Fruit fly (Drosophila melanogaster): ENCODE data around the gene pnr.

pnr gene

dm6 chr3R:16025587-16026223 is at the start of gene pnr:
Gene pnr (plus strand): TSS chr3R:16026079.
- TF ChIP-seq jim (GFP tag; optimal IDR thresholded peaks at IDR 0.05) (no peak), dsf (GFP tag; optimal IDR thresholded peaks at IDR 0.05; ENCODE audit: borderline replicate concordance) (no peak), dl (GFP tag; optimal IDR thresholded peaks at IDR 0.05; ENCODE audit: insufficient read depth in 1 of 2, partially characterized antibody in 2 of 2) (peak; percentile 42 to 58), GATAd (GFP tag; optimal IDR thresholded peaks at IDR 0.05) (no peak), psq (GFP tag; optimal IDR thresholded peaks at IDR 0.05) (peak; percentile 5), h (GFP tag; optimal IDR thresholded peaks at IDR 0.05) (peak; percentile 22), HLH106 (tag; optimal IDR thresholded peaks at IDR 0.05) (no peak), Dif (GFP tag; optimal IDR thresholded peaks at IDR 0.05; ENCODE audit: partially characterized antibody) (peak; percentile 51), Hr78 (GFP tag; optimal IDR thresholded peaks at IDR 0.05) (no peak), Hnf4 (GFP tag; optimal IDR thresholded peaks at IDR 0.05) (no peak), rgr (GFP tag; optimal IDR thresholded peaks at IDR 0.05) (peak; percentile 2), fru (GFP tag; optimal IDR thresholded peaks at IDR 0.05) (no peak), Hr83 (GFP tag; optimal IDR thresholded peaks at IDR 0.05; ENCODE audit: poor library complexity, severe bottlenecking) (peak; percentile 53), pan (optimal IDR thresholded peaks at IDR 0.05) (no peak), usp (GFP tag; optimal IDR thresholded peaks at IDR 0.05) (no peak), sv (GFP tag; optimal IDR thresholded peaks at IDR 0.05) (no peak), Vsx2 (GFP tag; optimal IDR thresholded peaks at IDR 0.05; ENCODE audit: partially characterized antibody) (peak; percentile 76), Jra (GFP tag; optimal IDR thresholded peaks at IDR 0.05) (peak; percentile 3), CG9705 (GFP tag; optimal IDR thresholded peaks at IDR 0.05) (no peak), Rel (GFP tag; optimal IDR thresholded peaks at IDR 0.05) (no peak), Rel (tag; optimal IDR thresholded peaks at IDR 0.05) (peak; percentile 46), tai (GFP tag; optimal IDR thresholded peaks at IDR 0.05) (no peak), CrebA (GFP tag; optimal IDR thresholded peaks at IDR 0.05; ENCODE audit: borderline replicate concordance) (no peak), Mio (GFP tag; optimal IDR thresholded peaks at IDR 0.05) (no peak), Sp1 (GFP tag; optimal IDR thresholded peaks at IDR 0.05) (no peak), brk (GFP tag; optimal IDR thresholded peaks at IDR 0.05) (no peak), ey (GFP tag; optimal IDR thresholded peaks at IDR 0.05) (no peak), OdsH (GFP tag; optimal IDR thresholded peaks at IDR 0.05) (no peak), N (GFP tag; optimal IDR thresholded peaks at IDR 0.05) (peak; percentile 14)

dm6 chr3R:15983541-15984229 is 42.2 kb upstream of the pnr start:
- no peak for TF ChIP-seq Hnf4 (GFP tag; optimal IDR thresholded peaks at IDR 0.05)
- peak; percentile 46 for TF ChIP-seq Myc (optimal IDR thresholded peaks at IDR 0.05)

dm6 chr3R:15984483-15985118 is 41.3 kb upstream of the pnr start:
- no peak for TF ChIP-seq woc (GFP tag; optimal IDR thresholded peaks at IDR 0.05)
- peak; percentile 74 for TF ChIP-seq Hnf4 (GFP tag; optimal IDR thresholded peaks at IDR 0.05)
- no peak for TF ChIP-seq Hr78 (GFP tag; optimal IDR thresholded peaks at IDR 0.05)
- no peak for TF ChIP-seq CrebA (GFP tag; optimal IDR thresholded peaks at IDR 0.05; ENCODE audit: borderline replicate concordance)
- TF ChIP-seq rgr (GFP tag; optimal IDR thresholded peaks at IDR 0.05), result peak; percentile 76
- peak; percentile 73 for TF ChIP-seq OdsH (GFP tag; optimal IDR thresholded peaks at IDR 0.05)
- TF ChIP-seq Myc (optimal IDR thresholded peaks at IDR 0.05), result no peak
- peak; percentile 68 for TF ChIP-seq Sp1 (GFP tag; optimal IDR thresholded peaks at IDR 0.05)
- peak; percentile 16 for TF ChIP-seq Jra (GFP tag; optimal IDR thresholded peaks at IDR 0.05)
- peak; percentile 62 for TF ChIP-seq br (GFP tag; optimal IDR thresholded peaks at IDR 0.05)
- no peak for TF ChIP-seq CG32264 (GFP tag; optimal IDR thresholded peaks at IDR 0.05)
- no peak for TF ChIP-seq Dif (GFP tag; optimal IDR thresholded peaks at IDR 0.05; ENCODE audit: partially characterized antibody)
- TF ChIP-seq psq (GFP tag; optimal IDR thresholded peaks at IDR 0.05), result peak; percentile 73
- TF ChIP-seq fru (GFP tag; optimal IDR thresholded peaks at IDR 0.05), result peak; percentile 72
- no peak for TF ChIP-seq brk (GFP tag; optimal IDR thresholded peaks at IDR 0.05)
- no peak for TF ChIP-seq sage (GFP tag; optimal IDR thresholded peaks at IDR 0.05)
- TF ChIP-seq dmrt93B (GFP tag; optimal IDR thresholded peaks at IDR 0.05), result peak; percentile 7
- TF ChIP-seq jim (GFP tag; optimal IDR thresholded peaks at IDR 0.05), result no peak
- no peak for TF ChIP-seq usp (GFP tag; optimal IDR thresholded peaks at IDR 0.05)
- TF ChIP-seq Abd-B (GFP tag; optimal IDR thresholded peaks at IDR 0.05), result no peak
- TF ChIP-seq sv (GFP tag; optimal IDR thresholded peaks at IDR 0.05), result no peak
- TF ChIP-seq Dfd (GFP tag; optimal IDR thresholded peaks at IDR 0.05), result no peak
- TF ChIP-seq N (GFP tag; optimal IDR thresholded peaks at IDR 0.05), result no peak
- peak; percentile 68 for TF ChIP-seq ey (GFP tag; optimal IDR thresholded peaks at IDR 0.05)
- TF ChIP-seq dsf (GFP tag; optimal IDR thresholded peaks at IDR 0.05; ENCODE audit: borderline replicate concordance), result no peak
- peak; percentile 65 for TF ChIP-seq h (GFP tag; optimal IDR thresholded peaks at IDR 0.05)
- TF ChIP-seq pan (optimal IDR thresholded peaks at IDR 0.05), result no peak
- peak in 1 of 2 experiments; percentile 79 for TF ChIP-seq foxo (GFP tag; optimal IDR thresholded peaks at IDR 0.05)
- TF ChIP-seq dl (GFP tag; optimal IDR thresholded peaks at IDR 0.05; ENCODE audit: insufficient read depth in 1 of 2, partially characterized antibody in 2 of 2), result no peak
- TF ChIP-seq Mio (GFP tag; optimal IDR thresholded peaks at IDR 0.05), result no peak
- TF ChIP-seq CG9705 (GFP tag; optimal IDR thresholded peaks at IDR 0.05), result no peak
- no peak for TF ChIP-seq lola (GFP tag; optimal IDR thresholded peaks at IDR 0.05)
- TF ChIP-seq Vsx2 (GFP tag; optimal IDR thresholded peaks at IDR 0.05; ENCODE audit: partially characterized antibody), result no peak
- peak; percentile 70 for TF ChIP-seq HLH106 (tag; optimal IDR thresholded peaks at IDR 0.05)
- TF ChIP-seq Hr83 (GFP tag; optimal IDR thresholded peaks at IDR 0.05; ENCODE audit: poor library complexity, severe bottlenecking), result no peak
- no peak for TF ChIP-seq GATAd (GFP tag; optimal IDR thresholded peaks at IDR 0.05)
- no peak for TF ChIP-seq tai (GFP tag; optimal IDR thresholded peaks at IDR 0.05)
